Fruit fly (Drosophila melanogaster): ENCODE data around the gene BigH1.

DNA sequence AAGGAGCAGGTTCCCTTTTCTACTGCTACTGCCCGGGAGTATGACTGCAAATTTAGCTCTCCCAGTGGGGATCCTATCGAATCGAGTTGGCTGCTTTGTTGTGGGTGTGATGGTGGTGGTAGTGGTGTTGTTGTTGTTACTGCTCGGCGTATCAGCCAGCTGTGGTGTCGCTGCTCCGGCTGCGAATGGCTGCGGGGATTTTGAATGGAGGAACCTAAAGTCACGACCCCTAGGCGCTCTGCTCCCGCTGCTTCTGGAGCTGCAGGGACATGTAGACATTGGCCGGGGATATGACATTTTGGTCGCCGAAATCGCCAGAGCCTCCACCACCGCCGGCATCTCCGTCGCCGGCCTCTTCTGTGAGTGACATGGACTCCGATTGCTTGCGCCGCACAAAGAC, 36.5 kb upstream of the BigH1 start:
- TF ChIP-seq dac (GFP tag; optimal IDR thresholded peaks at IDR 0.05) (no peak), CG8119 (GFP tag; IDR thresholded peaks at IDR 0.05) (no peak)

Measured in whole organism, prepupa.